Worm (Caenorhabditis elegans): ENCODE results near the gene Y73B6BL.37.

DNA sequence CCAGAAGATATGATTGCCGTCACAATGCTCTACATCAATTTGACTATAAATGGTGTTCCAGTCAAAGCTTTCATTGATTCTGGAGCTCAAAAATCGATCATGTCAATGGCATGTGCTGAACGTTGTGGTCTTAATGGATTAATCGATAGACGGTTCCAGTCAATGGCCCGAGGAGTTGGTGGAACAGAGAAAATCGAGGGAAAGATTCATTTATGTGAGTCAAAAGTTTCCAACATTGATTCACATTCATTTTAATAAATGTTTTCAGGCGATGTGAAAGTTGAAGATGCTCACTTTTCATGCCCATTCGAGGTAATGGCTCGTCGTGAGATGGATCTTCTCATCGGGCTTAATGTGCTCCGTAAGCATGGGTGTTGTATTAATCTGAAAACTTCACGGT, 36.6 kb downstream of the Y73B6BL.37 start:
- TF ChIP-seq ZK546.5 (tag; optimal IDR thresholded peaks at IDR 0.05) (no peak), sma-9 (GFP tag; optimal IDR thresholded peaks at IDR 0.05) (no peak), sma-9 (tag; optimal IDR thresholded peaks at IDR 0.05) (no peak)

Measured in whole organism, L2 larva.